Worm (Caenorhabditis elegans) whole organism, L1 larva: ENCODE results near the gene F59A1.16.

Experiments
- C04F5.9 ChIP-seq: sonication (generic microtip); optimal IDR thresholded peaks from 2 replicates; lab custom pipeline; 2016; ENCODE audit warnings: missing genetic modification characterization, missing compliant biosample characterization
- F16B12.6 ChIP-seq: fragments of 150-350 bp; optimal IDR thresholded peaks from 2 replicates; lab custom pipeline; 2014; ENCODE audit warnings: missing biosample characterization, missing genetic modification characterization
- Y116A8C.19 ChIP-seq: sonication (generic microtip); optimal IDR thresholded peaks from 2 replicates; lab custom pipeline; 2016; ENCODE audit warnings: missing compliant biosample characterization, missing genetic modification characterization, borderline replicate concordance
- alr-1 ChIP-seq: fragments of 200-800 bp; sonication (Bioruptor generic); optimal IDR thresholded peaks from 2 replicates; lab custom pipeline; 2018; ENCODE audit warnings: borderline replicate concordance, mild to moderate bottlenecking, missing genetic modification characterization, missing compliant biosample characterization
- blmp-1 ChIP-seq: fragments of 150-350 bp; optimal IDR thresholded peaks from 2 replicates; lab custom pipeline; 2014; ENCODE audit warnings: missing biosample characterization, missing genetic modification characterization
- ceh-82 ChIP-seq, 3 experiments: fragments of 150-350 bp in 1 of 3; sonication (generic microtip) in 2 of 3; optimal IDR thresholded peaks; 2 replicates each; lab custom pipeline; 2014 to 2017; ENCODE audit warnings: missing biosample characterization in 3 of 3, missing genetic modification characterization in 3 of 3
- dpl-1 ChIP-seq, 3 experiments: fragments of 150-350 bp in 2 of 3; sonication (generic microtip) in 1 of 3; optimal IDR thresholded peaks; 2 replicates each; lab custom pipeline; 2014 to 2017; ENCODE audit warnings: missing biosample characterization in 3 of 3, missing genetic modification characterization in 3 of 3, missing genetic modification reagents in 3 of 3
- efl-1 ChIP-seq, 4 experiments: fragments of 150-350 bp; optimal IDR thresholded peaks in 3 of 4; peaks in 1 of 4; 1 replicate in 1 of 4; 2 replicates in 3 of 4; lab custom pipeline; 2014; ENCODE audit warnings: missing biosample characterization in 2 of 4, missing genetic modification characterization in 2 of 4, missing genetic modification reagents in 2 of 4
- efl-3 ChIP-seq: fragments of 200-800 bp; sonication (Bioruptor generic); optimal IDR thresholded peaks from 2 replicates; lab custom pipeline; 2018; ENCODE audit warnings: mild to moderate bottlenecking, missing genetic modification characterization, missing compliant biosample characterization
- egl-27 ChIP-seq, 2 experiments: fragments of 150-350 bp in 1 of 2; sonication (generic microtip); optimal IDR thresholded peaks; 3 replicates each; lab custom pipeline; 2017 to 2018; ENCODE audit warnings: missing biosample characterization in 2 of 2, missing genetic modification characterization in 2 of 2, missing genetic modification reagents in 2 of 2
- elt-3 ChIP-seq, 6 experiments: fragments of 150-350 bp in 1 of 6; sonication (generic microtip); optimal IDR thresholded peaks; 2 replicates each; lab custom pipeline; 2017 to 2018; ENCODE audit warnings: missing biosample characterization in 6 of 6, missing genetic modification characterization in 6 of 6, inconsistent platforms in 1 of 6
- fkh-10 ChIP-seq: sonication (generic microtip); optimal IDR thresholded peaks from 2 replicates; lab custom pipeline; 2017; ENCODE audit warnings: missing biosample characterization, missing genetic modification reagents, missing genetic modification characterization
- fos-1 ChIP-seq: fragments of 150-350 bp; optimal IDR thresholded peaks from 2 replicates; lab custom pipeline; 2014; ENCODE audit warnings: missing biosample characterization, missing genetic modification characterization
- grh-1 ChIP-seq: fragments of 200-800 bp; sonication (Bioruptor generic); IDR thresholded peaks from 2 replicates; pipeline ENCODE4 v1.3.6; 2022; ENCODE audit warnings: missing genetic modification reagents, missing genetic modification characterization, missing compliant biosample characterization
- hlh-4 ChIP-seq: sonication (generic microtip); optimal IDR thresholded peaks from 2 replicates; lab custom pipeline; 2016; ENCODE audit warnings: mild to moderate bottlenecking, missing genetic modification characterization, missing compliant biosample characterization
- irx-1 ChIP-seq: sonication (generic microtip); optimal IDR thresholded peaks from 2 replicates; lab custom pipeline; 2016; ENCODE audit warnings: missing genetic modification characterization, missing compliant biosample characterization
- lin-13 ChIP-seq: fragments of 150-350 bp; optimal IDR thresholded peaks from 2 replicates; lab custom pipeline; 2014; ENCODE audit warnings: missing biosample characterization, missing genetic modification reagents, missing genetic modification characterization
- lin-15B ChIP-seq: fragments of 150-350 bp; sonication (generic microtip); optimal IDR thresholded peaks from 3 replicates; lab custom pipeline; 2014; ENCODE audit warnings: missing biosample characterization, missing genetic modification characterization
- lin-35 ChIP-seq, 2 experiments: fragments of 150-350 bp; optimal IDR thresholded peaks; 2 replicates each; lab custom pipeline; 2014; ENCODE audit warnings: missing biosample characterization in 2 of 2, missing genetic modification characterization in 2 of 2, missing genetic modification reagents in 2 of 2
- lir-3 ChIP-seq: sonication (generic microtip); optimal IDR thresholded peaks from 2 replicates; lab custom pipeline; 2016; ENCODE audit warnings: mild to moderate bottlenecking, missing genetic modification characterization, moderate library complexity, missing compliant biosample characterization; ENCODE audit not compliant: poor library complexity
- lsy-2 ChIP-seq, 2 experiments: fragments of 150-350 bp; optimal IDR thresholded peaks; 2 replicates each; lab custom pipeline; 2014; ENCODE audit warnings: missing biosample characterization in 2 of 2, missing genetic modification characterization in 2 of 2
- mab-9 ChIP-seq: fragments of 200-800 bp; sonication (Bioruptor generic); IDR thresholded peaks from 2 replicates; pipeline ENCODE4 v1.3.6; 2022; ENCODE audit warnings: missing genetic modification reagents, missing genetic modification characterization, missing compliant biosample characterization
- mdl-1 ChIP-seq, 2 experiments: fragments of 150-350 bp; optimal IDR thresholded peaks; 2 replicates each; lab custom pipeline; 2014 to 2017; ENCODE audit warnings: missing biosample characterization in 2 of 2, missing genetic modification characterization in 2 of 2, inconsistent platforms in 1 of 2
- mef-2 ChIP-seq: fragments of 150-350 bp; optimal IDR thresholded peaks from 2 replicates; lab custom pipeline; 2014; ENCODE audit warnings: missing biosample characterization, missing genetic modification characterization
- nhr-11 ChIP-seq: fragments of 150-350 bp; optimal IDR thresholded peaks from 2 replicates; lab custom pipeline; 2014; ENCODE audit warnings: missing biosample characterization, missing genetic modification characterization
- nhr-12 ChIP-seq: sonication (generic microtip); optimal IDR thresholded peaks from 2 replicates; lab custom pipeline; 2017; ENCODE audit warnings: missing biosample characterization, missing genetic modification characterization
- nhr-20 ChIP-seq: sonication (generic microtip); optimal IDR thresholded peaks from 2 replicates; lab custom pipeline; 2016; ENCODE audit warnings: mild to moderate bottlenecking, missing genetic modification characterization, missing compliant biosample characterization
- nhr-28 ChIP-seq: fragments of 150-350 bp; optimal IDR thresholded peaks from 2 replicates; lab custom pipeline; 2014; ENCODE audit warnings: missing biosample characterization, missing genetic modification characterization
- nhr-77 ChIP-seq: fragments of 150-350 bp; optimal IDR thresholded peaks from 2 replicates; lab custom pipeline; 2014; ENCODE audit warnings: missing biosample characterization, missing genetic modification characterization
- pqm-1 ChIP-seq: sonication (generic microtip); optimal IDR thresholded peaks from 3 replicates; lab custom pipeline; 2017; ENCODE audit warnings: missing biosample characterization, missing genetic modification characterization
- snpc-4 ChIP-seq: fragments of 150-350 bp; optimal IDR thresholded peaks from 2 replicates; lab custom pipeline; 2014; ENCODE audit warnings: missing biosample characterization, missing genetic modification characterization
- snu-23 ChIP-seq: sonication (generic microtip); optimal IDR thresholded peaks from 2 replicates; lab custom pipeline; 2016; ENCODE audit warnings: missing genetic modification characterization, missing compliant biosample characterization
- sptf-1 ChIP-seq: fragments of 150-350 bp; optimal IDR thresholded peaks from 2 replicates; lab custom pipeline; 2014; ENCODE audit warnings: missing biosample characterization, missing genetic modification characterization
- swsn-7 ChIP-seq: sonication (generic microtip); optimal IDR thresholded peaks from 2 replicates; lab custom pipeline; 2016; ENCODE audit warnings: missing genetic modification characterization, missing compliant biosample characterization
- unc-130 ChIP-seq: fragments of 150-350 bp; optimal IDR thresholded peaks from 2 replicates; lab custom pipeline; 2017; ENCODE audit warnings: missing biosample characterization, missing genetic modification characterization, inconsistent platforms
- unc-62 ChIP-seq: fragments of 150-350 bp; optimal IDR thresholded peaks from 2 replicates; lab custom pipeline; 2014; ENCODE audit warnings: missing biosample characterization, missing genetic modification reagents, missing genetic modification characterization
- unc-98 ChIP-seq: fragments of 200-800 bp; sonication (Bioruptor generic); IDR thresholded peaks from 2 replicates; pipeline ENCODE4 v1.3.6; 2022; ENCODE audit warnings: missing genetic modification characterization, missing compliant biosample characterization
- vab-15 ChIP-seq: sonication (generic microtip); optimal IDR thresholded peaks from 2 replicates; lab custom pipeline; 2017; ENCODE audit warnings: missing genotype, mild to moderate bottlenecking, missing genetic modification characterization, missing compliant biosample characterization
- xbp-1 ChIP-seq: sonication (generic microtip); optimal IDR thresholded peaks from 2 replicates; lab custom pipeline; 2016; ENCODE audit warnings: missing genetic modification characterization, missing compliant biosample characterization
- zip-4 ChIP-seq: fragments of 200-800 bp; sonication (Bioruptor generic); optimal IDR thresholded peaks from 2 replicates; lab custom pipeline; 2018; ENCODE audit warnings: mild to moderate bottlenecking, missing genetic modification characterization, moderate library complexity, missing compliant biosample characterization
- ztf-4 ChIP-seq: fragments of 150-350 bp; optimal IDR thresholded peaks from 2 replicates; lab custom pipeline; 2014; ENCODE audit warnings: missing biosample characterization, missing genetic modification characterization

Gene F59A1.16

DNA sequence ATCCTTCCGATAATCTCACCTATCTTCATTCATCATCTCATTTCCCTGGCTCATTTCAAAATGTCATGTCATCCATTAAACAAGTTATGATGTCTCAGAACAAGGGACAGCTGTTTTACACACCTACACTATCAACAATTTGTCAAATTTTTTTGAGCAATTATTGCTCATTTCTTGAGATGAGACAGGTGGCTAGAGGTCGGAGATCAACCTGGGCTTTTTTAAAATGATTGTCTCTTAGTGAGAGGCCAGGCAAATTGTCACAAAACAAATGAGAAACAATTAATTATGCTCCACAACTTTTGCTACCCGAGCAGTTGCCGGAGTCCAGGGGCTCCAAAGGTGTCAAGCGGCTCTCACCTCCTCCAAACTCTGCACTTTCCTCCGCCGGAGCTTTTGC, 44.0 kb upstream of the F59A1.16 start (continued):
- TF ChIP-seq lsy-2 (tag; optimal IDR thresholded peaks at IDR 0.05; lab: Kevin White, UChicago) (peak in 1 of 2 experiments; percentile 32), efl-1 (optimal IDR thresholded peaks at IDR 0.05; lab: Kevin White, UChicago) (no peak), efl-1 (GFP tag; optimal IDR thresholded peaks at IDR 0.05 in 1 of 2; lab: Kevin White, UChicago) (peak in 1 of 2 experiments; percentile 75), lir-3 (tag; lab: Kevin White, UChicago) (no peak), nhr-20 (tag; lab: Kevin White, UChicago) (peak; percentile 4), ceh-82 (tag; optimal IDR thresholded peaks at IDR 0.05; lab: Kevin White, UChicago) (no peak), unc-130 (tag; lab: Kevin White, UChicago) (no peak), zip-4 (no peak), elt-3 (tag; optimal IDR thresholded peaks at IDR 0.05; lab: Kevin White, UChicago) (no peak), nhr-11 (tag; lab: Kevin White, UChicago) (peak; percentile 33), mdl-1 (tag; optimal IDR thresholded peaks at IDR 0.05; lab: Kevin White, UChicago) (no peak), unc-98 (GFP tag; lab: Robert Waterston, UW) (no peak), mab-9 (no peak), fos-1 (tag; lab: Kevin White, UChicago) (no peak), nhr-77 (tag; lab: Kevin White, UChicago) (no peak), snu-23 (GFP tag; lab: Kevin White, UChicago) (no peak), vab-15 (peak; percentile 69), efl-3 (GFP tag; lab: Kevin White, UChicago) (no peak), snpc-4 (tag; lab: Kevin White, UChicago) (no peak), lin-13 (no peak), unc-62 (no peak), sptf-1 (no peak), fkh-10 (no peak), grh-1 (GFP tag; lab: Robert Waterston, UW) (no peak), C04F5.9 (tag; lab: Kevin White, UChicago) (no peak), F16B12.6 (tag; lab: Kevin White, UChicago) (no peak), blmp-1 (no peak), nhr-28 (tag; lab: Kevin White, UChicago) (no peak), lin-35 (GFP tag; optimal IDR thresholded peaks at IDR 0.05; lab: Kevin White, UChicago) (no peak)

DNA sequence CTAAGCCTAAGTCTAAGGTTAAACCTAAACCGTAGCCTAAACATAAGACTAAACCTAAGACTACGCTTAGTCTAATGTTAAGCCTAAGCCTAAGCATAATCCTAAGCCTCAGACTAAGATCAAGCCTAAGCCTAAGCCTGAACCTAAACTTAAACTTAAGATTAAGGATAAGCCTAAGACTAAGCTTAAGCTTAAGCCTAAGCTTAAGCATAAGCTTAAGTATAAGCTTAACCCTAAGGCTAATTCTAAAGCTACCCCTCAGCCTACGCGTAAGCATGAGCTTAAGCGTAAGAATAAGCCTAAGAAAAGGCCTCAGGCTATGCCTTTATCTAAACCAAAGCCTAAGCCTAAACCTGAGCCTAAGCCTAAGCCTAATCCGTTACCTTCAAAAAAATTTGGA, 43.6 kb upstream of the F59A1.16 start:
- TF ChIP-seq xbp-1 (no peak), nhr-12 (tag; lab: Kevin White, UChicago) (no peak), pqm-1 (tag; lab: Kevin White, UChicago) (no peak), irx-1 (tag; lab: Kevin White, UChicago) (no peak), dpl-1 (GFP tag; optimal IDR thresholded peaks at IDR 0.05; lab: Kevin White, UChicago) (no peak), unc-62 (no peak), elt-3 (tag; optimal IDR thresholded peaks at IDR 0.05; lab: Kevin White, UChicago) (no peak), ztf-4 (tag; lab: Kevin White, UChicago) (no peak), snu-23 (GFP tag; lab: Kevin White, UChicago) (no peak), mef-2 (tag; lab: Kevin White, UChicago) (no peak), Y116A8C.19 (no peak)
- TF ChIP-seq, all 84 proteins: peak for 0

ce11 chrV:17724704-17725103, 39.9 kb upstream of the F59A1.16 start, which contains the start of gene fat-5:
Gene fat-5 (plus strand): TSS chrV:17725004.
- TF ChIP-seq snpc-4 (tag; lab: Kevin White, UChicago) (no peak), irx-1 (tag; lab: Kevin White, UChicago) (no peak), swsn-7 (tag; lab: Kevin White, UChicago) (no peak), lin-15B (tag; lab: Kevin White, UChicago) (no peak), unc-98 (GFP tag; lab: Robert Waterston, UW) (no peak), alr-1 (tag; lab: Kevin White, UChicago) (no peak), egl-27 (tag; optimal IDR thresholded peaks at IDR 0.05; lab: Kevin White, UChicago) (no peak), hlh-4 (tag; lab: Kevin White, UChicago) (no peak), grh-1 (GFP tag; lab: Robert Waterston, UW) (no peak)
